Worm (Caenorhabditis elegans) whole organism, L4 larva: ENCODE results near the gene unc-26.
A peak's percentile ranks its signal among the peaks of the same experiment; 100 is the strongest.

ENCODE experiments used
- F26F4.8 ChIP-seq: fragments of 200-800 bp; sonication (Bioruptor generic); conservative IDR thresholded peaks from 2 replicates; pipeline ENCODE4 v1.3.6; 2022; ENCODE audit warnings: missing genetic modification characterization, missing compliant biosample characterization
- T20F7.1 ChIP-seq: fragments of 200-800 bp; sonication (Bioruptor generic); optimal IDR thresholded peaks from 2 replicates; lab custom pipeline; 2018; ENCODE audit warnings: mild to moderate bottlenecking, missing genetic modification characterization, missing compliant biosample characterization
- Y5F2A.4 ChIP-seq: fragments of 200-800 bp; sonication (Bioruptor generic); optimal IDR thresholded peaks from 2 replicates; lab custom pipeline; 2018; ENCODE audit warnings: mild to moderate bottlenecking, missing genetic modification characterization, missing compliant biosample characterization
- ZK337.2 ChIP-seq: fragments of 200-800 bp; sonication (Bioruptor generic); IDR thresholded peaks from 2 replicates; pipeline ENCODE4 v1.3.6; 2022; ENCODE audit warnings: missing genetic modification reagents, missing genetic modification characterization, missing compliant biosample characterization
- ZK546.5 ChIP-seq, 2 experiments: sonication (generic microtip); optimal IDR thresholded peaks; 2 replicates each; lab custom pipeline; 2017; ENCODE audit warnings: missing biosample characterization in 2 of 2, missing genetic modification characterization in 2 of 2
- aly-2 ChIP-seq: sonication (generic microtip); optimal IDR thresholded peaks from 2 replicates; lab custom pipeline; 2018; ENCODE audit warnings: missing biosample characterization, missing genetic modification characterization
- arid-1 ChIP-seq: fragments of 200-800 bp; sonication (Bioruptor generic); conservative IDR thresholded peaks from 2 replicates; pipeline ENCODE4 v1.3.6; 2022; ENCODE audit warnings: missing genetic modification reagents, missing genetic modification characterization, missing compliant biosample characterization
- ceh-62 ChIP-seq: sonication (generic microtip); optimal IDR thresholded peaks from 2 replicates; lab custom pipeline; 2017; ENCODE audit warnings: missing biosample characterization, missing genetic modification characterization
- ceh-82 ChIP-seq: sonication (generic microtip); optimal IDR thresholded peaks from 2 replicates; lab custom pipeline; 2017; ENCODE audit warnings: missing biosample characterization, missing genetic modification characterization
- ces-1 ChIP-seq: fragments of 150-350 bp; sonication (generic microtip); optimal IDR thresholded peaks from 4 replicates; lab custom pipeline; 2014; ENCODE audit warnings: missing biosample characterization, missing genetic modification reagents, missing genetic modification characterization
- cey-2 ChIP-seq: sonication (generic microtip); optimal IDR thresholded peaks from 3 replicates; lab custom pipeline; 2017; ENCODE audit warnings: missing genetic modification characterization, mild to moderate bottlenecking, missing compliant biosample characterization, antibody characterized with exemption, borderline replicate concordance; ENCODE audit not compliant: insufficient read depth
- ctbp-1 ChIP-seq: fragments of 200-800 bp; sonication (Bioruptor generic); IDR thresholded peaks from 2 replicates; pipeline ENCODE4 v1.3.6; 2022; ENCODE audit warnings: missing genetic modification reagents, missing genetic modification characterization, missing compliant biosample characterization
- daf-12 ChIP-seq: fragments of 150-350 bp; optimal IDR thresholded peaks from 2 replicates; lab custom pipeline; 2014; ENCODE audit warnings: missing biosample characterization, missing genetic modification reagents, missing genetic modification characterization
- daf-16 ChIP-seq, 3 experiments: sonication (generic microtip); optimal IDR thresholded peaks; 2 replicates each; lab custom pipeline; 2016 to 2017; ENCODE audit warnings: missing genetic modification characterization in 3 of 3, missing genetic modification reagents in 3 of 3, mild to moderate bottlenecking in 2 of 3, missing compliant biosample characterization in 2 of 3, missing biosample characterization in 1 of 3, moderate library complexity in 1 of 3
- daf-8 ChIP-seq: fragments of 200-800 bp; sonication (Bioruptor generic); IDR thresholded peaks from 2 replicates; pipeline ENCODE4 v1.3.6; 2022; ENCODE audit warnings: missing genetic modification characterization, missing compliant biosample characterization
- dmd-8 ChIP-seq: fragments of 200-800 bp; sonication (Bioruptor generic); IDR thresholded peaks from 2 replicates; pipeline ENCODE4 v1.3.6; 2022; ENCODE audit warnings: missing genetic modification characterization, missing compliant biosample characterization
- dpl-1 ChIP-seq: fragments of 150-350 bp; optimal IDR thresholded peaks from 2 replicates; lab custom pipeline; 2014; ENCODE audit warnings: missing biosample characterization, missing genetic modification reagents, missing genetic modification characterization
- dve-1 ChIP-seq: sonication (generic microtip); optimal IDR thresholded peaks from 2 replicates; lab custom pipeline; 2017; ENCODE audit warnings: antibody characterized with exemption, mild to moderate bottlenecking, missing genetic modification characterization, missing compliant biosample characterization; ENCODE audit not compliant: insufficient read depth
- egl-27 ChIP-seq: sonication (generic microtip); optimal IDR thresholded peaks from 3 replicates; lab custom pipeline; 2017; ENCODE audit warnings: missing biosample characterization, missing genetic modification reagents, missing genetic modification characterization
- gei-8 ChIP-seq: fragments of 200-800 bp; sonication (Bioruptor generic); optimal IDR thresholded peaks from 2 replicates; lab custom pipeline; 2018; ENCODE audit warnings: mild to moderate bottlenecking, missing genetic modification characterization, missing compliant biosample characterization
- hlh-11 ChIP-seq: fragments of 200-800 bp; sonication (Bioruptor generic); optimal IDR thresholded peaks from 2 replicates; lab custom pipeline; 2018; ENCODE audit warnings: mild to moderate bottlenecking, missing genetic modification characterization, missing compliant biosample characterization
- hlh-30 ChIP-seq: sonication (generic microtip); optimal IDR thresholded peaks from 2 replicates; lab custom pipeline; 2017; ENCODE audit warnings: antibody characterized with exemption, mild to moderate bottlenecking, missing genetic modification characterization, missing compliant biosample characterization; ENCODE audit not compliant: insufficient read depth
- lin-38 ChIP-seq: fragments of 200-800 bp; sonication (Bioruptor generic); IDR thresholded peaks from 2 replicates; pipeline ENCODE4 v1.3.6; 2022; ENCODE audit warnings: missing genetic modification reagents, missing genetic modification characterization, missing compliant biosample characterization
- lin-39 ChIP-seq: fragments of 150-350 bp; optimal IDR thresholded peaks from 2 replicates; lab custom pipeline; 2014; ENCODE audit warnings: missing biosample characterization, missing genetic modification reagents, missing genetic modification characterization
- mdl-1 ChIP-seq, 2 experiments: fragments of 150-350 bp in 1 of 2; sonication (generic microtip) in 1 of 2; optimal IDR thresholded peaks; 2 replicates each; lab custom pipeline; 2014 to 2017; ENCODE audit warnings: missing biosample characterization in 2 of 2, missing genetic modification characterization in 2 of 2
- mep-1 ChIP-seq: fragments of 150-350 bp; sonication (generic microtip); optimal IDR thresholded peaks from 3 replicates; lab custom pipeline; 2014; ENCODE audit warnings: missing biosample characterization, missing genetic modification characterization
- mes-2 ChIP-seq: sonication (generic microtip); optimal IDR thresholded peaks from 2 replicates; lab custom pipeline; 2016; ENCODE audit warnings: missing genotype, mild to moderate bottlenecking, missing genetic modification characterization, missing compliant biosample characterization; ENCODE audit not compliant: poor library complexity, severe bottlenecking
- mxl-2 ChIP-seq: fragments of 200-800 bp; sonication (Bioruptor generic); conservative IDR thresholded peaks from 2 replicates; pipeline ENCODE4 v1.3.6; 2022; ENCODE audit warnings: missing genetic modification reagents, missing genetic modification characterization, missing compliant biosample characterization
- mxl-3 ChIP-seq: fragments of 200-800 bp; sonication (Bioruptor generic); optimal IDR thresholded peaks from 2 replicates; lab custom pipeline; 2018; ENCODE audit warnings: mild to moderate bottlenecking, missing genetic modification characterization, missing compliant biosample characterization
- nhr-237 ChIP-seq: sonication (generic microtip); optimal IDR thresholded peaks from 2 replicates; lab custom pipeline; 2017; ENCODE audit warnings: missing biosample characterization, missing genetic modification characterization
- nhr-28 ChIP-seq: fragments of 150-350 bp; optimal IDR thresholded peaks from 2 replicates; lab custom pipeline; 2014; ENCODE audit warnings: missing biosample characterization, missing genetic modification characterization
- nhr-48 ChIP-seq: sonication (generic microtip); optimal IDR thresholded peaks from 2 replicates; lab custom pipeline; 2016; ENCODE audit warnings: mild to moderate bottlenecking, missing genetic modification characterization, missing compliant biosample characterization
- nhr-77 ChIP-seq: fragments of 150-350 bp; optimal IDR thresholded peaks from 2 replicates; lab custom pipeline; 2014; ENCODE audit warnings: missing biosample characterization, missing genetic modification characterization
- pqm-1 ChIP-seq: sonication (generic microtip); optimal IDR thresholded peaks from 2 replicates; lab custom pipeline; 2017; ENCODE audit warnings: missing biosample characterization, missing genetic modification characterization
- rbr-2 ChIP-seq: sonication (generic microtip); optimal IDR thresholded peaks from 2 replicates; lab custom pipeline; 2016; ENCODE audit warnings: missing genotype, missing genetic modification characterization, missing compliant biosample characterization
- sdz-12 ChIP-seq: fragments of 200-800 bp; sonication (Bioruptor generic); optimal IDR thresholded peaks from 2 replicates; lab custom pipeline; 2018; ENCODE audit warnings: mild to moderate bottlenecking, missing genetic modification characterization, missing compliant biosample characterization
- set-16 ChIP-seq: fragments of 200-800 bp; sonication (Bioruptor generic); IDR thresholded peaks from 2 replicates; pipeline ENCODE4 v1.3.6; 2022; ENCODE audit warnings: missing genetic modification reagents, missing genetic modification characterization, missing compliant biosample characterization
- spr-1 ChIP-seq: sonication (generic microtip); optimal IDR thresholded peaks from 2 replicates; lab custom pipeline; 2016; ENCODE audit warnings: mild to moderate bottlenecking, missing genetic modification characterization, missing compliant biosample characterization
- spr-3 ChIP-seq: fragments of 200-800 bp; sonication (Bioruptor generic); optimal IDR thresholded peaks from 2 replicates; lab custom pipeline; 2018; ENCODE audit warnings: mild to moderate bottlenecking, missing genetic modification characterization, missing compliant biosample characterization
- tag-97 ChIP-seq: fragments of 200-800 bp; sonication (Bioruptor generic); IDR thresholded peaks from 2 replicates; pipeline ENCODE4 v1.3.6; 2022; ENCODE audit warnings: missing genetic modification characterization, missing compliant biosample characterization
- tra-1 ChIP-seq: fragments of 200-800 bp; sonication (Bioruptor generic); IDR thresholded peaks from 2 replicates; pipeline ENCODE4 v1.3.6; 2022; ENCODE audit warnings: missing genetic modification reagents, missing genetic modification characterization, missing compliant biosample characterization
- unc-62 ChIP-seq, 3 experiments: fragments of 150-350 bp in 1 of 3; sonication (generic microtip); optimal IDR thresholded peaks in 2 of 3; peaks in 1 of 3; 1 replicate in 1 of 3; 2 replicates in 2 of 3; lab custom pipeline; 2014 to 2017; ENCODE audit warnings: missing biosample characterization in 3 of 3, missing genetic modification characterization in 3 of 3, missing genetic modification reagents in 3 of 3, missing genotype in 1 of 3
- vab-7 ChIP-seq: fragments of 200-800 bp; sonication (Bioruptor generic); IDR thresholded peaks from 2 replicates; pipeline ENCODE4 v1.3.6; 2022; ENCODE audit warnings: missing genetic modification reagents, missing genetic modification characterization, missing compliant biosample characterization
- zfp-3 ChIP-seq: fragments of 200-800 bp; sonication (Bioruptor generic); conservative IDR thresholded peaks from 2 replicates; pipeline ENCODE4 v1.3.6; 2022; ENCODE audit warnings: missing genetic modification reagents, missing genetic modification characterization, missing compliant biosample characterization
- ztf-11 ChIP-seq: fragments of 150-350 bp; optimal IDR thresholded peaks from 2 replicates; lab custom pipeline; 2014; ENCODE audit warnings: missing biosample characterization, missing genetic modification characterization

The unc-26 gene

ce11 chrIV:13318773-13319172 is 46.5 kb upstream of the unc-26 start (continued):
- peak; percentile 22 for TF ChIP-seq mxl-3 (GFP tag; lab: Kevin White, UChicago)
- no peak for TF ChIP-seq nhr-237 (tag; lab: Kevin White, UChicago)
- TF ChIP-seq lin-39 (tag; lab: Kevin White, UChicago) = no peak
- TF ChIP-seq pqm-1 (tag; lab: Kevin White, UChicago) = peak; percentile 88
- TF ChIP-seq daf-12 = no peak
- TF ChIP-seq ceh-82 (tag; lab: Kevin White, UChicago) = no peak
- TF ChIP-seq tag-97 (GFP tag; lab: Robert Waterston, UW) = no peak
- no peak for TF ChIP-seq ztf-11
- peak; percentile 61 for TF ChIP-seq hlh-30 (tag; lab: Kevin White, UChicago)
- no peak for TF ChIP-seq spr-3 (GFP tag; lab: Kevin White, UChicago)
- peak; percentile 99 for TF ChIP-seq nhr-28 (tag; lab: Kevin White, UChicago)
- no peak for TF ChIP-seq set-16 (GFP tag; lab: Robert Waterston, UW)
- no peak for TF ChIP-seq F26F4.8 (GFP tag; lab: Robert Waterston, UW)
- TF ChIP-seq ceh-62 (tag; lab: Kevin White, UChicago) = no peak
- peak; percentile 1 for TF ChIP-seq spr-1 (tag; lab: Kevin White, UChicago)
- TF ChIP-seq ces-1 (GFP tag; lab: Kevin White, UChicago) = no peak
- TF ChIP-seq unc-62 (GFP tag; optimal IDR thresholded peaks at IDR 0.05 in 1 of 2; lab: Kevin White, UChicago) = peak in 1 of 2 experiments; percentile 88
- no peak for TF ChIP-seq unc-62 (tag; optimal IDR thresholded peaks at IDR 0.05; lab: Kevin White, UChicago)
- TF ChIP-seq hlh-11 (tag; lab: Kevin White, UChicago) = peak; percentile 93
- TF ChIP-seq, all 104 proteins: peak for 44

- TF ChIP-seq egl-27 (tag; lab: Kevin White, UChicago) (no peak), ceh-62 (tag; lab: Kevin White, UChicago) (no peak), lin-38 (GFP tag; lab: Robert Waterston, UW) (0 out of 2 replicates have a peak, but pooled peaks have one; percentile 6), ctbp-1 (GFP tag; lab: Robert Waterston, UW) (no peak), gei-8 (no peak), zfp-3 (GFP tag; lab: Robert Waterston, UW) (no peak)
- TF ChIP-seq, all 104 proteins: peak for 1
Measured at ce11 chrIV:13315344-13315743, 43.0 kb upstream of the unc-26 start, which contains the start of gene fat-1. Gene fat-1 (plus strand): TSS chrIV:13315644.

DNA sequence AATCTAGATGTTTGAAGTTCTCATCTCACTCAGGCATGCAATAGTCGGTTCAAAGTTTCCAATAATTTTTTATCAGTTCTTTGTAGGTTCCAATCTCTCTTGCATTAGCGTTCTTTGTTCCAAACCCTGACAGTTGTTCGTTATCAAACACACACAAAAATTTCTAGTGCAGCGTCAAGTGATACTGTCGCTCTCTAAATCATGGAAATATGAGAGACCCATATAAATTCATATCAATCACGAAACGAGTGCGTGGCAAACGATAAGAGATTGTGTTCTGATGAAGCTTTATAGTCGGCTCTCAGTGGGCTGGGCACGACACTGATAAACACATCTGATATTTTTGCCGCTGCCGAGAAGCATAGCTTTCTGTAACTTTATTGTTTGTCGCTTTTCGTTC is 41.9 kb upstream of the unc-26 start:
- TF ChIP-seq aly-2 (tag; lab: Kevin White, UChicago) (no peak), mdl-1 (tag; optimal IDR thresholded peaks at IDR 0.05; lab: Kevin White, UChicago) (peak in 1 of 2 experiments; percentile 24), Y5F2A.4 (GFP tag; lab: Kevin White, UChicago) (no peak), cey-2 (tag; lab: Kevin White, UChicago) (peak; percentile 22), dve-1 (tag; lab: Kevin White, UChicago) (peak; percentile 97), dpl-1 (no peak), ZK546.5 (tag; optimal IDR thresholded peaks at IDR 0.05; lab: Kevin White, UChicago) (no peak), spr-3 (GFP tag; lab: Kevin White, UChicago) (peak; percentile 18), T20F7.1 (GFP tag; lab: Kevin White, UChicago) (peak; percentile 10), mes-2 (peak; percentile 51), daf-16 (GFP tag; optimal IDR thresholded peaks at IDR 0.05; lab: Kevin White, UChicago) (peak in 1 of 2 experiments; percentile 24), daf-16 (tag; optimal IDR thresholded peaks at IDR 0.05; lab: Kevin White, UChicago) (peak; percentile 81), rbr-2 (no peak), mep-1 (tag; lab: Kevin White, UChicago) (peak; percentile 65), arid-1 (GFP tag; lab: Robert Waterston, UW) (peak; percentile 40; the same call in 1 of the 2 replicates), daf-8 (GFP tag; lab: Robert Waterston, UW) (no peak), daf-12 (no peak), dmd-8 (GFP tag; lab: Robert Waterston, UW) (no peak), tra-1 (GFP tag; lab: Robert Waterston, UW) (peak; percentile 80; the same call in 1 of the 2 replicates), nhr-48 (tag; lab: Kevin White, UChicago) (peak; percentile 86), nhr-77 (tag; lab: Kevin White, UChicago) (peak; percentile 49), sdz-12 (GFP tag; lab: Kevin White, UChicago) (no peak), mxl-2 (GFP tag; lab: Robert Waterston, UW) (0 out of 2 replicates have a peak, but pooled peaks have one; percentile 32), hlh-30 (tag; lab: Kevin White, UChicago) (peak; percentile 60), ceh-62 (tag; lab: Kevin White, UChicago) (no peak), ZK337.2 (GFP tag; lab: Robert Waterston, UW) (no peak), mxl-3 (GFP tag; lab: Kevin White, UChicago) (peak; percentile 40), vab-7 (GFP tag; lab: Robert Waterston, UW) (no peak)
